Fruit fly (Drosophila melanogaster) whole organism, adult: ENCODE data around the gene ast.

ENCODE experiments used
- CG11617 ChIP-seq: fragments of 200-800 bp; sonication (Bioruptor generic); optimal IDR thresholded peaks from 2 replicates; lab custom pipeline; 2017; ENCODE audit warnings: mild to moderate bottlenecking, missing biosample characterization, missing genetic modification reagents, missing genetic modification characterization
- CG12768 ChIP-seq: fragments of 200-800 bp; sonication (Bioruptor generic); optimal IDR thresholded peaks from 2 replicates; lab custom pipeline; 2017; ENCODE audit warnings: missing biosample characterization, missing genetic modification characterization, mild to moderate bottlenecking, moderate library complexity, missing genetic modification reagents
- CG14711 ChIP-seq: fragments of 200-800 bp; sonication (Bioruptor generic); optimal IDR thresholded peaks from 2 replicates; lab custom pipeline; 2018; ENCODE audit warnings: missing biosample characterization, mild to moderate bottlenecking, missing genetic modification characterization, moderate library complexity
- CG1620 ChIP-seq: fragments of 200-800 bp; sonication (Bioruptor generic); optimal IDR thresholded peaks from 2 replicates; lab custom pipeline; 2016; ENCODE audit warnings: missing biosample characterization, missing genetic modification characterization
- CG33017 ChIP-seq: fragments of 200-800 bp; sonication (Bioruptor generic); optimal IDR thresholded peaks from 2 replicates; lab custom pipeline; 2018; ENCODE audit warnings: missing biosample characterization, mild to moderate bottlenecking, missing genetic modification characterization, moderate library complexity
- CG5204 ChIP-seq: fragments of 200-800 bp; sonication (Bioruptor generic); optimal IDR thresholded peaks from 2 replicates; lab custom pipeline; 2016; ENCODE audit warnings: missing biosample characterization, missing genetic modification characterization
- CG7045 ChIP-seq: fragments of 200-800 bp; sonication (Bioruptor generic); optimal IDR thresholded peaks from 2 replicates; lab custom pipeline; 2017; ENCODE audit warnings: missing biosample characterization, mild to moderate bottlenecking, missing genetic modification characterization
- CG7101 ChIP-seq: fragments of 200-800 bp; sonication (Bioruptor generic); optimal IDR thresholded peaks from 2 replicates; lab custom pipeline; 2018; ENCODE audit warnings: missing biosample characterization, mild to moderate bottlenecking, missing genetic modification characterization, moderate library complexity
- Clk ChIP-seq: fragments of 200-800 bp; sonication (Bioruptor generic); optimal IDR thresholded peaks from 2 replicates; lab custom pipeline; 2017; ENCODE audit warnings: missing biosample characterization, missing genetic modification characterization
- Crg-1 ChIP-seq: fragments of 200-800 bp; sonication (Bioruptor generic); optimal IDR thresholded peaks from 2 replicates; lab custom pipeline; 2016; ENCODE audit warnings: missing biosample characterization, missing genetic modification characterization
- Hr96 ChIP-seq: fragments of 200-800 bp; sonication (Bioruptor generic); optimal IDR thresholded peaks from 2 replicates; lab custom pipeline; 2016; ENCODE audit warnings: missing biosample characterization, missing genetic modification characterization
- Mnt ChIP-seq: fragments of 200-800 bp; sonication (Bioruptor generic); optimal IDR thresholded peaks from 2 replicates; lab custom pipeline; 2016; ENCODE audit warnings: missing biosample characterization, mild to moderate bottlenecking, missing genetic modification characterization
- bab1 ChIP-seq: fragments of 200-800 bp; sonication (Bioruptor generic); optimal IDR thresholded peaks from 3 replicates; lab custom pipeline; 2019; ENCODE audit warnings: missing biosample characterization, mild to moderate bottlenecking, missing genetic modification characterization, moderate library complexity
- cic ChIP-seq: fragments of 200-800 bp; sonication (Bioruptor generic); optimal IDR thresholded peaks from 2 replicates; lab custom pipeline; 2017; ENCODE audit warnings: missing biosample characterization, mild to moderate bottlenecking, missing genetic modification characterization, moderate library complexity
- cnc ChIP-seq, 2 experiments: fragments of >200 bp; optimal IDR thresholded peaks; 2 replicates each; lab custom pipeline; 2017
- kay ChIP-seq: fragments of 200-800 bp; sonication (Bioruptor generic); peaks from one replicate; lab custom pipeline; 2016; ENCODE audit warnings: missing biosample characterization, missing genetic modification characterization, borderline replicate concordance
- ovo ChIP-seq: fragments of 200-800 bp; sonication (Bioruptor generic); optimal IDR thresholded peaks from 2 replicates; lab custom pipeline; 2016; ENCODE audit warnings: missing biosample characterization, missing genetic modification characterization
- pad ChIP-seq: fragments of 200-800 bp; sonication (Bioruptor generic); optimal IDR thresholded peaks from 3 replicates; lab custom pipeline; 2017; ENCODE audit warnings: missing biosample characterization, missing genetic modification characterization, mild to moderate bottlenecking, moderate library complexity, missing genetic modification reagents
- tj ChIP-seq: fragments of 200-800 bp; sonication (Bioruptor generic); optimal IDR thresholded peaks from 3 replicates; lab custom pipeline; 2017; ENCODE audit warnings: missing biosample characterization, mild to moderate bottlenecking, missing genetic modification characterization, moderate library complexity
- toe ChIP-seq: fragments of 200-800 bp; sonication (Bioruptor generic); optimal IDR thresholded peaks from 2 replicates; lab custom pipeline; 2016; ENCODE audit warnings: missing biosample characterization, missing genetic modification characterization

ast gene

dm6 chr2L:1068517-1069107 is 9.1 kb upstream of the ast start:
- TF ChIP-seq CG14711 (no peak), pad (no peak), CG7045 (GFP tag; lab: Kevin White, UChicago) (no peak), CG7101 (tag; lab: Kevin White, UChicago) (no peak), CG11617 (no peak), toe (no peak), cic (no peak), Hr96 (GFP tag; lab: Kevin White, UChicago) (no peak), Mnt (GFP tag; lab: Kevin White, UChicago) (no peak), Clk (GFP tag; lab: Kevin White, UChicago) (no peak), CG5204 (GFP tag; lab: Kevin White, UChicago) (no peak), cnc (optimal IDR thresholded peaks at IDR 0.05; lab: Kevin White, UChicago) (no peak), CG33017 (tag; lab: Kevin White, UChicago) (no peak), ovo (GFP tag; lab: Kevin White, UChicago) (no peak), kay (GFP tag; lab: Kevin White, UChicago) (no peak), Crg-1 (GFP tag; lab: Kevin White, UChicago) (no peak), CG1620 (no peak)

dm6 chr2L:1069475-1069874 is 8.3 kb upstream of the ast start:
- no peak for TF ChIP-seq CG11617
- no peak for TF ChIP-seq cic
- TF ChIP-seq pad, result no peak
- TF ChIP-seq CG33017 (tag; lab: Kevin White, UChicago), result no peak
- no peak for TF ChIP-seq CG7101 (tag; lab: Kevin White, UChicago)
- TF ChIP-seq CG12768 (GFP tag; lab: Kevin White, UChicago), result no peak
- TF ChIP-seq Clk (GFP tag; lab: Kevin White, UChicago), result no peak
- TF ChIP-seq CG14711, result no peak
- no peak for TF ChIP-seq CG5204 (GFP tag; lab: Kevin White, UChicago)
- TF ChIP-seq tj (GFP tag; lab: Kevin White, UChicago), result no peak
- TF ChIP-seq Crg-1 (GFP tag; lab: Kevin White, UChicago), result no peak
- no peak for TF ChIP-seq toe
- no peak for TF ChIP-seq kay (GFP tag; lab: Kevin White, UChicago)

dm6 chr2L:1070332-1070731 is 7.4 kb upstream of the ast start:
- no peak for TF ChIP-seq CG33017 (tag; lab: Kevin White, UChicago)
- no peak for TF ChIP-seq ovo (GFP tag; lab: Kevin White, UChicago)
- peak; percentile 31 for TF ChIP-seq bab1 (GFP tag; lab: Kevin White, UChicago)

dm6 chr2L:1070941-1071340 is 6.8 kb upstream of the ast start:
- no peak for TF ChIP-seq CG12768 (GFP tag; lab: Kevin White, UChicago)
- no peak for TF ChIP-seq Clk (GFP tag; lab: Kevin White, UChicago)
- no peak for TF ChIP-seq ovo (GFP tag; lab: Kevin White, UChicago)
- no peak for TF ChIP-seq toe
- TF ChIP-seq CG1620, result no peak
- no peak for TF ChIP-seq pad
- no peak for TF ChIP-seq cnc (optimal IDR thresholded peaks at IDR 0.05; lab: Kevin White, UChicago)
- TF ChIP-seq CG14711, result no peak
- no peak for TF ChIP-seq tj (GFP tag; lab: Kevin White, UChicago)
- TF ChIP-seq cic, result no peak
- no peak for TF ChIP-seq kay (GFP tag; lab: Kevin White, UChicago)
- no peak for TF ChIP-seq bab1 (GFP tag; lab: Kevin White, UChicago)
- TF ChIP-seq CG7045 (GFP tag; lab: Kevin White, UChicago), result no peak
- no peak for TF ChIP-seq Crg-1 (GFP tag; lab: Kevin White, UChicago)
- no peak for TF ChIP-seq CG33017 (tag; lab: Kevin White, UChicago)
- TF ChIP-seq CG5204 (GFP tag; lab: Kevin White, UChicago), result no peak
- no peak for TF ChIP-seq Hr96 (GFP tag; lab: Kevin White, UChicago)
- no peak for TF ChIP-seq CG7101 (tag; lab: Kevin White, UChicago)

- TF ChIP-seq CG33017 (tag; lab: Kevin White, UChicago) (no peak), Hr96 (GFP tag; lab: Kevin White, UChicago) (peak; percentile 53), kay (GFP tag; lab: Kevin White, UChicago) (no peak), toe (no peak), CG5204 (GFP tag; lab: Kevin White, UChicago) (no peak), CG14711 (peak; percentile 23), CG7045 (GFP tag; lab: Kevin White, UChicago) (peak; percentile 56), tj (GFP tag; lab: Kevin White, UChicago) (no peak), bab1 (GFP tag; lab: Kevin White, UChicago) (no peak), CG12768 (GFP tag; lab: Kevin White, UChicago) (peak; percentile 41), CG7101 (tag; lab: Kevin White, UChicago) (peak; percentile 71), Crg-1 (GFP tag; lab: Kevin White, UChicago) (peak; percentile 54), CG1620 (peak; percentile 5), CG11617 (peak; percentile 17), pad (peak; percentile 47), ovo (GFP tag; lab: Kevin White, UChicago) (peak; percentile 48), cic (no peak), Mnt (GFP tag; lab: Kevin White, UChicago) (peak; percentile 11), cnc (optimal IDR thresholded peaks at IDR 0.05; lab: Kevin White, UChicago) (no peak), Clk (GFP tag; lab: Kevin White, UChicago) (no peak)
Measured at dm6 chr2L:1072184-1072583, 5.6 kb upstream of the ast start.

- TF ChIP-seq tj (GFP tag; lab: Kevin White, UChicago) (peak; percentile 55), CG5204 (GFP tag; lab: Kevin White, UChicago) (no peak), bab1 (GFP tag; lab: Kevin White, UChicago) (peak; percentile 56)
Measured at dm6 chr2L:1073530-1073929, 4.2 kb upstream of the ast start.
